Fruit fly (Drosophila melanogaster) whole organism, embryonic: ENCODE data around the gene CG4267.

Source experiments
- C15 ChIP-seq: fragments of 200-800 bp; sonication (Bioruptor generic); IDR thresholded peaks from 3 replicates; pipeline ENCODE4 v1.3.6; 2022; ENCODE audit warnings: missing biosample characterization, missing genetic modification characterization
- CG11093 ChIP-seq: fragments of 200-800 bp; sonication (Bioruptor generic); IDR thresholded peaks from 3 replicates; pipeline ENCODE4 v1.3.6; 2022; ENCODE audit warnings: missing biosample characterization, missing genetic modification characterization
- CG11398 ChIP-seq: fragments of 200-800 bp; sonication (Bioruptor generic); optimal IDR thresholded peaks from 2 replicates; lab custom pipeline; 2016; ENCODE audit warnings: missing biosample characterization, missing genetic modification characterization
- CG11696 ChIP-seq: fragments of 200-800 bp; sonication (Bioruptor generic); IDR thresholded peaks from 2 replicates; pipeline ENCODE4 v1.3.6; 2022; ENCODE audit warnings: missing biosample characterization, missing genetic modification characterization
- CG12659 ChIP-seq: fragments of 200-800 bp; sonication (Bioruptor generic); optimal IDR thresholded peaks from 3 replicates; lab custom pipeline; 2017; ENCODE audit warnings: mild to moderate bottlenecking, missing biosample characterization, missing genetic modification reagents, missing genetic modification characterization
- CG13296 ChIP-seq: fragments of 200-800 bp; sonication (Bioruptor generic); optimal IDR thresholded peaks from 3 replicates; lab custom pipeline; 2018; ENCODE audit warnings: missing biosample characterization, mild to moderate bottlenecking, missing genetic modification characterization
- CG14014 ChIP-seq: fragments of 200-800 bp; sonication (Bioruptor generic); IDR thresholded peaks from 2 replicates; pipeline ENCODE4 v1.3.6; 2022; ENCODE audit warnings: missing biosample characterization, missing genetic modification characterization
- CG1792 ChIP-seq: fragments of 200-800 bp; sonication (Bioruptor generic); optimal IDR thresholded peaks from 2 replicates; lab custom pipeline; 2016; ENCODE audit warnings: missing biosample characterization, missing genetic modification characterization
- CG18764 ChIP-seq: fragments of 200-800 bp; sonication (Bioruptor generic); optimal IDR thresholded peaks from 3 replicates; lab custom pipeline; 2016; ENCODE audit warnings: missing biosample characterization, missing genetic modification characterization
- CG34376 ChIP-seq: fragments of 200-800 bp; sonication (Bioruptor generic); optimal IDR thresholded peaks from 2 replicates; lab custom pipeline; 2018; ENCODE audit warnings: missing biosample characterization, mild to moderate bottlenecking, missing genetic modification characterization
- CG5953 ChIP-seq: fragments of 200-800 bp; sonication (Bioruptor generic); IDR thresholded peaks from 2 replicates; pipeline ENCODE4 v1.3.6; 2022; ENCODE audit warnings: missing biosample characterization, missing genetic modification characterization
- CG6175 ChIP-seq: fragments of 200-800 bp; sonication (Bioruptor generic); IDR thresholded peaks from 3 replicates; pipeline ENCODE4 v1.3.6; 2022; ENCODE audit warnings: missing biosample characterization, missing genetic modification characterization
- CG7372 ChIP-seq: fragments of 200-800 bp; sonication (Bioruptor generic); IDR thresholded peaks from 2 replicates; pipeline ENCODE4 v1.3.6; 2022; ENCODE audit warnings: missing biosample characterization, missing genetic modification characterization
- CG7987 ChIP-seq: fragments of 200-800 bp; sonication (Bioruptor generic); optimal IDR thresholded peaks from 2 replicates; lab custom pipeline; 2018; ENCODE audit warnings: missing biosample characterization, mild to moderate bottlenecking, missing genetic modification characterization, moderate library complexity
- CG8388 ChIP-seq: fragments of 200-800 bp; sonication (Bioruptor generic); optimal IDR thresholded peaks from 2 replicates; lab custom pipeline; 2019; ENCODE audit warnings: missing biosample characterization, mild to moderate bottlenecking, missing genetic modification characterization, moderate library complexity
- CG8478 ChIP-seq: fragments of >200 bp; optimal IDR thresholded peaks from 2 replicates; lab custom pipeline; 2018
- CG9727 ChIP-seq: fragments of 200-800 bp; sonication (Bioruptor generic); optimal IDR thresholded peaks from 3 replicates; lab custom pipeline; 2017; ENCODE audit warnings: missing biosample characterization, mild to moderate bottlenecking, missing genetic modification characterization
- CG9817 ChIP-seq: fragments of 200-800 bp; sonication (Bioruptor generic); optimal IDR thresholded peaks from 2 replicates; lab custom pipeline; 2018; ENCODE audit warnings: missing biosample characterization, mild to moderate bottlenecking, missing genetic modification characterization, moderate library complexity
- CoRest ChIP-seq: fragments of 200-800 bp; sonication (Bioruptor generic); optimal IDR thresholded peaks from 3 replicates; lab custom pipeline; 2018; ENCODE audit warnings: missing biosample characterization, mild to moderate bottlenecking, missing genetic modification characterization, moderate library complexity
- E2f2 ChIP-seq: fragments of 200-800 bp; sonication (Bioruptor generic); IDR thresholded peaks from 2 replicates; pipeline ENCODE4 v1.3.6; 2022; ENCODE audit warnings: missing biosample characterization, missing genetic modification characterization
- Hmx ChIP-seq: fragments of 200-800 bp; sonication (Bioruptor generic); optimal IDR thresholded peaks from 2 replicates; lab custom pipeline; 2016; ENCODE audit warnings: missing biosample characterization, missing genetic modification characterization
- Hr39 ChIP-seq: fragments of >200 bp; optimal IDR thresholded peaks from 2 replicates; lab custom pipeline; 2017
- NC2α ChIP-seq: fragments of 200-800 bp; sonication (Bioruptor generic); optimal IDR thresholded peaks from 2 replicates; lab custom pipeline; 2016; ENCODE audit warnings: missing biosample characterization, missing genetic modification characterization
- NK7.1 ChIP-seq: fragments of 200-800 bp; sonication (Bioruptor generic); optimal IDR thresholded peaks from 3 replicates; lab custom pipeline; 2016; ENCODE audit warnings: missing biosample characterization, missing genetic modification characterization
- Rx ChIP-seq: fragments of 200-800 bp; sonication (Bioruptor generic); IDR thresholded peaks from 2 replicates; pipeline ENCODE4 v1.3.6; 2022; ENCODE audit warnings: missing biosample characterization, missing genetic modification characterization
- Sin3A ChIP-seq: fragments of >200 bp; optimal IDR thresholded peaks from 2 replicates; lab custom pipeline; 2018
- Six4 ChIP-seq: fragments of 200-800 bp; sonication (Bioruptor generic); optimal IDR thresholded peaks from 2 replicates; lab custom pipeline; 2016; ENCODE audit warnings: missing biosample characterization, missing genetic modification characterization
- abd-A ChIP-seq: fragments of 200-800 bp; sonication (Bioruptor generic); optimal IDR thresholded peaks from 3 replicates; lab custom pipeline; 2019; ENCODE audit warnings: missing biosample characterization, mild to moderate bottlenecking, missing genetic modification characterization, moderate library complexity
- bab2 ChIP-seq: fragments of 200-800 bp; sonication (Bioruptor generic); optimal IDR thresholded peaks from 2 replicates; lab custom pipeline; 2016; ENCODE audit warnings: missing biosample characterization, missing genetic modification characterization
- chif ChIP-seq, 2 experiments: fragments of 200-800 bp; sonication (Bioruptor generic); optimal IDR thresholded peaks; 3 replicates each; lab custom pipeline; 2016; ENCODE audit warnings: missing biosample characterization in 2 of 2, missing genetic modification characterization in 2 of 2
- crp ChIP-seq, 2 experiments: fragments of 200-800 bp; sonication (Bioruptor generic); optimal IDR thresholded peaks; 2 replicates in 1 of 2; 3 replicates in 1 of 2; lab custom pipeline; 2017; ENCODE audit warnings: missing biosample characterization in 2 of 2, missing genetic modification characterization in 2 of 2, mild to moderate bottlenecking in 1 of 2, moderate library complexity in 1 of 2
- danr ChIP-seq: fragments of 200-800 bp; sonication (Bioruptor generic); IDR thresholded peaks from 2 replicates; pipeline ENCODE4 v1.3.6; 2022; ENCODE audit warnings: missing biosample characterization, missing genetic modification characterization
- ems ChIP-seq: fragments of 200-800 bp; sonication (Bioruptor generic); optimal IDR thresholded peaks from 3 replicates; lab custom pipeline; 2016; ENCODE audit warnings: missing biosample characterization, missing genetic modification characterization
- exex ChIP-seq: fragments of 200-800 bp; sonication (Bioruptor generic); optimal IDR thresholded peaks from 4 replicates; lab custom pipeline; 2018; ENCODE audit warnings: missing biosample characterization, mild to moderate bottlenecking, missing genetic modification characterization, moderate library complexity
- fd102C ChIP-seq: fragments of 200-800 bp; sonication (Bioruptor generic); optimal IDR thresholded peaks from 2 replicates; lab custom pipeline; 2018; ENCODE audit warnings: missing biosample characterization, mild to moderate bottlenecking, missing genetic modification characterization, moderate library complexity
- fd3F ChIP-seq: fragments of 200-800 bp; sonication (Bioruptor generic); optimal IDR thresholded peaks from 2 replicates; lab custom pipeline; 2018; ENCODE audit warnings: missing biosample characterization, mild to moderate bottlenecking, missing genetic modification characterization, moderate library complexity
- gcm2 ChIP-seq: fragments of 200-800 bp; sonication (Bioruptor generic); optimal IDR thresholded peaks from 2 replicates; lab custom pipeline; 2016; ENCODE audit warnings: missing biosample characterization, missing genetic modification characterization
- grn ChIP-seq: fragments of 200-800 bp; sonication (Bioruptor generic); optimal IDR thresholded peaks from 3 replicates; lab custom pipeline; 2017; ENCODE audit warnings: missing biosample characterization, missing genetic modification characterization
- gro ChIP-seq: fragments of 200-800 bp; sonication (Bioruptor generic); optimal IDR thresholded peaks from 2 replicates; lab custom pipeline; 2016; ENCODE audit warnings: missing biosample characterization, missing genetic modification characterization
- gsb ChIP-seq: fragments of 200-800 bp; sonication (Bioruptor generic); IDR thresholded peaks from 2 replicates; pipeline ENCODE4 v1.3.6; 2022; ENCODE audit warnings: missing biosample characterization, missing genetic modification characterization
- kay ChIP-seq: fragments of 200-800 bp; sonication (Bioruptor generic); optimal IDR thresholded peaks from 2 replicates; lab custom pipeline; 2016; ENCODE audit warnings: missing biosample characterization, missing genetic modification characterization
- lilli ChIP-seq: fragments of 200-800 bp; sonication (Bioruptor generic); optimal IDR thresholded peaks from 3 replicates; lab custom pipeline; 2016; ENCODE audit warnings: missing biosample characterization, missing genetic modification characterization
- mld ChIP-seq: fragments of 200-800 bp; sonication (Bioruptor generic); IDR thresholded peaks from 3 replicates; pipeline ENCODE4 v1.3.6; 2022; ENCODE audit warnings: missing biosample characterization, missing genetic modification characterization; ENCODE audit not compliant: partially characterized antibody
- nom ChIP-seq: fragments of 200-800 bp; sonication (Bioruptor generic); optimal IDR thresholded peaks from 2 replicates; lab custom pipeline; 2017; ENCODE audit warnings: missing biosample characterization, missing genetic modification characterization, mild to moderate bottlenecking, moderate library complexity, missing genetic modification reagents
- scrt ChIP-seq: fragments of 200-800 bp; sonication (Bioruptor generic); optimal IDR thresholded peaks from 2 replicates; lab custom pipeline; 2018; ENCODE audit warnings: missing biosample characterization, mild to moderate bottlenecking, missing genetic modification characterization, moderate library complexity
- sisA ChIP-seq: fragments of 200-800 bp; sonication (Bioruptor generic); IDR thresholded peaks from 2 replicates; pipeline ENCODE4 v1.3.6; 2022; ENCODE audit warnings: missing biosample characterization, missing genetic modification characterization
- tna ChIP-seq: fragments of 200-800 bp; sonication (Bioruptor generic); IDR thresholded peaks from 2 replicates; pipeline ENCODE4 v1.3.6; 2022; ENCODE audit warnings: missing biosample characterization, missing genetic modification characterization; ENCODE audit not compliant: partially characterized antibody
- toy ChIP-seq: fragments of 200-800 bp; sonication (Bioruptor generic); IDR thresholded peaks from 2 replicates; pipeline ENCODE4 v1.3.6; 2022; ENCODE audit warnings: missing biosample characterization, missing genetic modification characterization
- tx ChIP-seq: fragments of 200-800 bp; sonication (Bioruptor generic); optimal IDR thresholded peaks from 2 replicates; lab custom pipeline; 2016; ENCODE audit warnings: missing biosample characterization, missing genetic modification characterization
- unpg ChIP-seq: fragments of 200-800 bp; sonication (Bioruptor generic); optimal IDR thresholded peaks from 3 replicates; lab custom pipeline; 2018; ENCODE audit warnings: missing biosample characterization, mild to moderate bottlenecking, missing genetic modification characterization, moderate library complexity
- vvl ChIP-seq: fragments of 200-800 bp; sonication (Bioruptor generic); IDR thresholded peaks from 2 replicates; pipeline ENCODE4 v1.3.6; 2022; ENCODE audit warnings: missing biosample characterization, missing genetic modification characterization
- yki ChIP-seq: fragments of >200 bp; optimal IDR thresholded peaks from 3 replicates; lab custom pipeline; 2018

CG4267 gene

DNA sequence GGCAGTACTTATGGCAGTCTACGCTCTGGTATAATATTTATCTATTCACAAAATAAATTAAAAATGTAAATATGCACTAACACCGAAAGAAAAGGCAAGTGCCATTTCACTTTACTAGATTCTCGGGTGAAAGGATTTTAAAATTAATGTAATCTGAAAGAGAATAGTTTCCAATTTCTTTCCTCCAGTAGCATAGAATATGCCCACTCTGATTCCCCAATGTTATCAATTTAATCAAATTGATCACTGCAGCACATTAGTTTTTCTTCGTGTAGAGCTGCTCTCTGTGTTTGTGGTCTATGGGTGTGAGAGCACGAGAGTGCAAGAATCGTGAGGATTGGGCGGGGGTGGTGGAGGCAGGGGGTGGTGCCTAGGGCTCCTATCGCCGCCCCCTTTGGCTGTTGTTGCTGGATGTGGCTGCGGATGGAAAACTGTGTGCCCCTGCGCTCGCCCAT is 41.0 kb upstream of the CG4267 start (continued):
- peak; percentile 35 for TF ChIP-seq CG9817 (tag; lab: Kevin White, UChicago)
- no peak for TF ChIP-seq CG6175
- TF ChIP-seq grn (GFP tag; lab: Kevin White, UChicago): peak; percentile 49
- TF ChIP-seq ems (GFP tag; lab: Kevin White, UChicago): peak; percentile 51
- TF ChIP-seq CG11398 (GFP tag; lab: Kevin White, UChicago): peak; percentile 55
- TF ChIP-seq bab2 (GFP tag; lab: Kevin White, UChicago): peak; percentile 63
- peak; percentile 28 for TF ChIP-seq NK7.1
- TF ChIP-seq tna (GFP tag; lab: Robert Waterston, UW): no peak
- no peak for TF ChIP-seq exex (tag; lab: Kevin White, UChicago)
- TF ChIP-seq crp (GFP tag; optimal IDR thresholded peaks at IDR 0.05; lab: Kevin White, UChicago): peak in 1 of 2 experiments; percentile 40
- TF ChIP-seq gcm2 (GFP tag; lab: Kevin White, UChicago): peak; percentile 2
- no peak for TF ChIP-seq yki (lab: Kevin White, UChicago)
- peak; percentile 12 for TF ChIP-seq CG13296
- TF ChIP-seq E2f2 (GFP tag; lab: Robert Waterston, UW): peak; percentile 40; the same call in 1 of the 2 replicates
- peak; percentile 74 for TF ChIP-seq sisA (GFP tag; lab: Robert Waterston, UW)
- no peak for TF ChIP-seq gro (GFP tag; lab: Kevin White, UChicago)
- peak; percentile 34 for TF ChIP-seq kay (GFP tag; lab: Kevin White, UChicago)
- TF ChIP-seq CG12659 (GFP tag; lab: Kevin White, UChicago): peak; percentile 71
- TF ChIP-seq Hmx (GFP tag; lab: Kevin White, UChicago): no peak
- no peak for TF ChIP-seq C15 (GFP tag; lab: Robert Waterston, UW)
- TF ChIP-seq unpg: peak; percentile 87
- peak; percentile 59 for TF ChIP-seq CG7987 (GFP tag; lab: Kevin White, UChicago)
- TF ChIP-seq danr (GFP tag; lab: Robert Waterston, UW): peak; percentile 61; the same call in 1 of the 2 replicates
- TF ChIP-seq CG14014: 0 out of 2 replicates have a peak, but pooled peaks have one; percentile 29
- peak; percentile 39 for TF ChIP-seq CG1792 (GFP tag; lab: Kevin White, UChicago)
- peak; percentile 30 for TF ChIP-seq NC2α (GFP tag; lab: Kevin White, UChicago)
- TF ChIP-seq fd102C: peak; percentile 26
- no peak for TF ChIP-seq mld (GFP tag; lab: Robert Waterston, UW)
- TF ChIP-seq CG18764 (GFP tag; lab: Kevin White, UChicago): peak; percentile 79
- TF ChIP-seq CG34376 (GFP tag; lab: Kevin White, UChicago): no peak
- TF ChIP-seq CG7372: peak; percentile 28; the same call in 1 of the 2 replicates
- TF ChIP-seq abd-A (tag; lab: Kevin White, UChicago): no peak
- TF ChIP-seq tx: peak; percentile 17
- no peak for TF ChIP-seq Hr39 (lab: Kevin White, UChicago)
- peak; percentile 58; the same call in 1 of the 3 replicates for TF ChIP-seq CG11093 (GFP tag; lab: Robert Waterston, UW)
- peak; percentile 90 for TF ChIP-seq CG9727 (GFP tag; lab: Kevin White, UChicago)
- peak; percentile 84 for TF ChIP-seq chif (GFP tag; optimal IDR thresholded peaks at IDR 0.05; lab: Kevin White, UChicago)
- TF ChIP-seq CoRest (tag; lab: Kevin White, UChicago): peak; percentile 89
- peak; percentile 23 for TF ChIP-seq fd3F (GFP tag; lab: Kevin White, UChicago)
- TF ChIP-seq Six4 (GFP tag; lab: Kevin White, UChicago): peak; percentile 85
- 0 out of 2 replicates have a peak, but pooled peaks have one; percentile 39 for TF ChIP-seq CG5953 (GFP tag; lab: Robert Waterston, UW)
- TF ChIP-seq Rx (GFP tag; lab: Robert Waterston, UW): no peak
- peak; percentile 87 for TF ChIP-seq vvl (GFP tag; lab: Robert Waterston, UW)
- peak; percentile 62 for TF ChIP-seq scrt (GFP tag; lab: Kevin White, UChicago)
- no peak for TF ChIP-seq toy
- no peak for TF ChIP-seq nom (GFP tag; lab: Kevin White, UChicago)
- no peak for TF ChIP-seq CG8478
- TF ChIP-seq gsb (GFP tag; lab: Robert Waterston, UW): no peak
- TF ChIP-seq lilli (GFP tag; lab: Kevin White, UChicago): peak; percentile 54
- TF ChIP-seq Sin3A (lab: Kevin White, UChicago): no peak
- TF ChIP-seq CG11696 (GFP tag; lab: Robert Waterston, UW): 0 out of 2 replicates have a peak, but pooled peaks have one; percentile 21
- peak; percentile 90 for TF ChIP-seq CG8388 (GFP tag; lab: Kevin White, UChicago)
